Fruit fly (Drosophila melanogaster) whole organism, pupa: ENCODE results near the gene CG17777.
A peak's percentile ranks its signal among the peaks of the same experiment; 100 is the strongest.

Source experiments
- CG10348 ChIP-seq: fragments of 200-800 bp; sonication (Bioruptor generic); IDR thresholded peaks from 2 replicates; pipeline ENCODE4 v1.3.6; 2022; ENCODE audit warnings: missing biosample characterization, missing genetic modification characterization
- CG12605 ChIP-seq: fragments of 200-800 bp; sonication (Bioruptor generic); IDR thresholded peaks from 2 replicates; pipeline ENCODE4 v1.3.6; 2022; ENCODE audit warnings: missing biosample characterization, missing genetic modification characterization
- CG13204 ChIP-seq: fragments of 200-800 bp; sonication (Bioruptor generic); optimal IDR thresholded peaks from 2 replicates; lab custom pipeline; 2018; ENCODE audit warnings: missing biosample characterization, mild to moderate bottlenecking, missing genetic modification characterization, moderate library complexity
- CG14655 ChIP-seq: fragments of 200-800 bp; sonication (Bioruptor generic); optimal IDR thresholded peaks from 3 replicates; lab custom pipeline; 2017; ENCODE audit warnings: mild to moderate bottlenecking, missing biosample characterization, missing genetic modification reagents, missing genetic modification characterization
- CG17806 ChIP-seq: fragments of 200-800 bp; sonication (Bioruptor generic); optimal IDR thresholded peaks from 2 replicates; lab custom pipeline; 2018; ENCODE audit warnings: missing biosample characterization, mild to moderate bottlenecking, missing genetic modification characterization, moderate library complexity
- CG32121 ChIP-seq: fragments of 200-800 bp; sonication (Bioruptor generic); IDR thresholded peaks from 2 replicates; pipeline ENCODE4 v1.3.6; 2022; ENCODE audit warnings: missing biosample characterization, missing genetic modification characterization
- CG34367 ChIP-seq: fragments of 200-800 bp; sonication (Bioruptor generic); optimal IDR thresholded peaks from 2 replicates; lab custom pipeline; 2018; ENCODE audit warnings: missing biosample characterization, mild to moderate bottlenecking, missing genetic modification characterization
- CG4496 ChIP-seq: fragments of 200-800 bp; sonication (Bioruptor generic); IDR thresholded peaks from 3 replicates; pipeline ENCODE4 v1.3.6; 2022; ENCODE audit warnings: missing biosample characterization, missing genetic modification characterization
- CG8159 ChIP-seq: fragments of 200-800 bp; sonication (Bioruptor generic); optimal IDR thresholded peaks from 3 replicates; lab custom pipeline; 2018; ENCODE audit warnings: missing biosample characterization, mild to moderate bottlenecking, missing genetic modification characterization, moderate library complexity
- CG8301 ChIP-seq: fragments of 200-800 bp; sonication (Bioruptor generic); optimal IDR thresholded peaks from 2 replicates; lab custom pipeline; 2018; ENCODE audit warnings: missing biosample characterization, mild to moderate bottlenecking, missing genetic modification characterization
- CG9948 ChIP-seq: fragments of 200-800 bp; sonication (Bioruptor generic); optimal IDR thresholded peaks from 2 replicates; lab custom pipeline; 2018; ENCODE audit warnings: missing biosample characterization, mild to moderate bottlenecking, missing genetic modification characterization, moderate library complexity
- D1 ChIP-seq: fragments of 200-800 bp; sonication (Bioruptor generic); optimal IDR thresholded peaks from 2 replicates; lab custom pipeline; 2018; ENCODE audit warnings: missing biosample characterization, mild to moderate bottlenecking, missing genetic modification characterization, moderate library complexity
- EcR ChIP-seq: fragments of 200-800 bp; sonication (Bioruptor generic); optimal IDR thresholded peaks from 3 replicates; lab custom pipeline; 2019; ENCODE audit warnings: missing biosample characterization, missing genetic modification characterization, mild to moderate bottlenecking, moderate library complexity, missing genetic modification reagents
- Ets98B ChIP-seq: fragments of 200-800 bp; sonication (Bioruptor generic); IDR thresholded peaks from 2 replicates; pipeline ENCODE4 v1.3.6; 2022; ENCODE audit warnings: missing biosample characterization, missing genetic modification characterization
- Pif1A ChIP-seq: fragments of 200-800 bp; sonication (Bioruptor generic); optimal IDR thresholded peaks from 3 replicates; lab custom pipeline; 2016; ENCODE audit warnings: missing biosample characterization, missing genetic modification characterization
- Pif1B ChIP-seq: fragments of 200-800 bp; sonication (Bioruptor generic); optimal IDR thresholded peaks from 3 replicates; lab custom pipeline; 2016; ENCODE audit warnings: missing biosample characterization, missing genetic modification characterization
- Snoo ChIP-seq: fragments of 200-800 bp; sonication (Bioruptor generic); optimal IDR thresholded peaks from 3 replicates; lab custom pipeline; 2017; ENCODE audit warnings: missing biosample characterization, mild to moderate bottlenecking, missing genetic modification characterization, inconsistent platforms
- fd96Ca ChIP-seq: fragments of 200-800 bp; sonication (Bioruptor generic); IDR thresholded peaks from 3 replicates; pipeline ENCODE4 v1.3.6; 2022; ENCODE audit warnings: missing biosample characterization, missing genetic modification characterization
- gl ChIP-seq: fragments of 200-800 bp; sonication (Bioruptor generic); optimal IDR thresholded peaks from 2 replicates; lab custom pipeline; 2018; ENCODE audit warnings: missing biosample characterization, mild to moderate bottlenecking, missing genetic modification characterization
- rn ChIP-seq: fragments of 200-800 bp; sonication (Bioruptor generic); IDR thresholded peaks from 2 replicates; pipeline ENCODE4 v1.3.6; 2022; ENCODE audit warnings: missing biosample characterization, missing genetic modification characterization

CG17777 gene

dm6 chrX:2166129-2166528 is 20.5 kb upstream of the CG17777 start:
- no peak for TF ChIP-seq gl (tag; lab: Kevin White, UChicago)
- peak; percentile 85 for TF ChIP-seq Ets98B
- TF ChIP-seq rn (GFP tag; lab: Robert Waterston, UW) = peak; percentile 49; the same call in 1 of the 2 replicates
- TF ChIP-seq CG12605 (GFP tag; lab: Robert Waterston, UW) = peak; percentile 64
- TF ChIP-seq CG4496 (GFP tag; lab: Robert Waterston, UW) = peak; percentile 90
- peak; percentile 87 for TF ChIP-seq fd96Ca (GFP tag; lab: Robert Waterston, UW)
- peak; percentile 69 for TF ChIP-seq CG32121 (GFP tag; lab: Robert Waterston, UW)
- TF ChIP-seq Snoo = no peak
- TF ChIP-seq CG10348 = 0 out of 2 replicates have a peak, but pooled peaks have one; percentile 47
- no peak for TF ChIP-seq CG8159
- TF ChIP-seq CG8301 = peak; percentile 80

DNA sequence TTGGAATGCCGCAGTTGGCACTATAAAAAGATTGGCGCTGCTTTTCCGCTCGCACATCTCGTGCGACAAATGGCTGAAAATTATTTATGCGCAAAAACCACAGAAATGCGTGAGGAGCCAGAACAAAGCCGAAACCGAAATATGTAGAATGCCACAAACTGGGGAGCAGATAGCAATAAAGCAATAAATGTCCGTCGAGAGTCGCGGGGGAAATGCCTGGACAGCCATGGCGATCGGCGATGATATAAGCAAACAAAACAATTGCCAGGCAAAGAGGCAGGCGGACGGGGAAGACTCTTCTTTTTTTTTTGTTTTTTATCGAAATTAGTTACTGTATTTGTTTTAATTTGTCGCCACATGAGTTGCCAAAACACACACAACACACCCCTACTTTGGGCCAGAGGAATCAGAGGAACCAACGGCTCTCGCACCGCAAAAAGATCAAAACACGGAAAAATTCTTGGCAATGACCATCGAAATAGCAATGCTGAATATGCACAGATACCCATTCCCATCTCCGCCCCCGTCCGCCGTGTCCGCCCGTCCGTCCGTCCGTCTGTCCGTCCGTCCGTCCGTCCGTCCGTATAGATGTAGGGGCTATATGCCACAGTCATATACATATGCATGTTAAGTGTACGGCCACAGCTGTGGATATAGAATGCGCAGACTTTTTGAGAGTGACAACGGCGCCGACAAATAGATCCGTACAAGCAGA is 18.0 kb upstream of the CG17777 start:
- TF ChIP-seq CG32121 (GFP tag; lab: Robert Waterston, UW) = peak; percentile 62
- TF ChIP-seq CG9948 (tag; lab: Kevin White, UChicago) = no peak

DNA sequence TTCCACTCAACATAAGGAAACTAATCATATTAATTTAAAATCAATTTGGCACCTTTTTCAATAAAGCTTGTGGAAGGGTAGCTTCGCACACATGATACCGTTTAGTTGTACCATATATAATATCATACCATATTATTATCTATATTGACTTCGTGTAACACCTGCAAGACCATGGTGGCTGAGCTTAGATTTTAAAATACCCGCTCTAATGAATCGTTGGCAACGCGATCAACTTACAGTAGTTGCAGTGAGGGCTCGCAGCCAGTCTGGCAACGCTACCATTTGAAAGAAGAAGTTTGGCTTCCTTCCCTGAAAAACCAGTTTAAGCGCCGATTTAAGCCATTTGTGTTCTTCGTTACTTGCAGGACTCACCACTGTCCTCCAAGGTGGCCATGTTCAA is 16.2 kb upstream of the CG17777 start:
- TF ChIP-seq Pif1A (GFP tag; lab: Kevin White, UChicago) (no peak), Ets98B (no peak), CG4496 (GFP tag; lab: Robert Waterston, UW) (no peak), CG14655 (no peak), CG10348 (no peak)

dm6 chrX:2172420-2172827 is 14.2 kb upstream of the CG17777 start, which contains the start of gene ND-B14.5A:
Gene ND-B14.5A, plus strand, starts transcription at chrX:2172526.
- TF ChIP-seq EcR (GFP tag; lab: Kevin White, UChicago) = no peak
- TF ChIP-seq CG4496 (GFP tag; lab: Robert Waterston, UW) = 0 out of 3 replicates have a peak, but pooled peaks have one; percentile 18
- TF ChIP-seq, all 21 proteins: peak for 1

- TF ChIP-seq CG12605 (GFP tag; lab: Robert Waterston, UW) (no peak), CG8159 (no peak), EcR (GFP tag; lab: Kevin White, UChicago) (no peak), CG32121 (GFP tag; lab: Robert Waterston, UW) (no peak), CG34367 (tag; lab: Kevin White, UChicago) (no peak), Pif1A (GFP tag; lab: Kevin White, UChicago) (no peak), Pif1B (GFP tag; lab: Kevin White, UChicago) (no peak), CG13204 (GFP tag; lab: Kevin White, UChicago) (no peak), D1 (no peak), CG8301 (no peak), CG14655 (no peak), CG9948 (tag; lab: Kevin White, UChicago) (no peak), CG10348 (no peak), fd96Ca (GFP tag; lab: Robert Waterston, UW) (no peak), Snoo (no peak), gl (tag; lab: Kevin White, UChicago) (no peak), CG4496 (GFP tag; lab: Robert Waterston, UW) (no peak), CG17806 (tag; lab: Kevin White, UChicago) (no peak)
- TF ChIP-seq, all 21 proteins: peak for 0
Observed at dm6 chrX:2175265-2175795, 11.3 kb upstream of the CG17777 start, which contains the start of gene Cyp4d14. Gene Cyp4d14, minus strand, starts transcription at chrX:2175315.

DNA sequence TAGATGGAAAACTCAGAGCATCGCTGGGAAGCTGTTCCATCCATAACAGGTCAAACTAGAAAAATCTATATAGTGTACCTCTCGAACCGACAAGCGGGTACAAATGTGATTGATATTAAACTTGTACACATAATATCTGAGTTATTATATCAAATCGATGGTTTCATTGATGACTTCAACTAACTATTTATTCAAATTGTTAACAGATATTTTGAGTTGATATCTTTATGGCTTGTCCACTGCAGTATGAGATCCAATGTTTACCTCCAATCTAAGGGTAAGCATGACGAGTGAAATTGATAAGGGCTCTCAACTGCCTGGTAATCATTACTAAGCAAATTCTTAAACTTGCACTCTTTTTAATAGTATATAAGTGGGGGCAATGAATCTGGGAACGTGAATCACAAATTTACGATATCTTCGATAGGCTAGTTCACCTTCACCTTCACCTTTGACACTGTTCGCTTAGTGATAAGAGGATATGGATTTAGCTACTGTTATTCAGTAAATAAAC is 10.6 kb upstream of the CG17777 start, which contains the start of gene Cyp4d2:
Gene Cyp4d2 (plus strand): TSS at position 51 of the 514 bp plus-strand sequence.
- TF ChIP-seq CG13204 (GFP tag; lab: Kevin White, UChicago) = no peak
- TF ChIP-seq fd96Ca (GFP tag; lab: Robert Waterston, UW) = no peak
- TF ChIP-seq Pif1B (GFP tag; lab: Kevin White, UChicago) = no peak
- no peak for TF ChIP-seq CG32121 (GFP tag; lab: Robert Waterston, UW)
- TF ChIP-seq CG9948 (tag; lab: Kevin White, UChicago) = no peak

DNA sequence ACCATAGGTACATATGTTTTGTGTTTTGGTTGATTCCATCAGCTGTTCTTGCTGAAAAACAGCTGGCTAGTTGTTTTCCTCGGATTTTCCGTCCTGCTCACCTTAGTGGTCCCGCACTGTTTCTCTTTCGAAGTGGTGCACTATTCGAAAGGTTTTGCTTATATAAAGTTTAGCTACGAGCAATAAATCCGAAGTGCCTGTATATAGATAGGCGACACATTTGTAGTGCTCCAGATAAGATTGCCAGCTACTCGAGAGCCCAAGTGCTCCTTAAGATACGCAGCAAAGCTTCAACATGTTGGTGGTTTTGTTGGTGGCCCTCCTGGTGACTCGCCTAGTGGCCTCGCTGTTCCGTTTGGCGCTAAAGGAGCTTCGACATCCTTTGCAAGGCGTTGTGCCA is 7.9 kb upstream of the CG17777 start, which contains the start of gene Cyp4ae1:
Gene Cyp4ae1 (plus strand): TSS at position 206 of the 400 bp plus-strand sequence.
- TF ChIP-seq Pif1B (GFP tag; lab: Kevin White, UChicago) (no peak), Pif1A (GFP tag; lab: Kevin White, UChicago) (no peak), CG4496 (GFP tag; lab: Robert Waterston, UW) (no peak), fd96Ca (GFP tag; lab: Robert Waterston, UW) (no peak), Ets98B (no peak), CG9948 (tag; lab: Kevin White, UChicago) (no peak), CG12605 (GFP tag; lab: Robert Waterston, UW) (no peak), CG32121 (GFP tag; lab: Robert Waterston, UW) (no peak), EcR (GFP tag; lab: Kevin White, UChicago) (no peak)
- TF ChIP-seq, all 21 proteins: peak for 0
